Fruit fly (Drosophila melanogaster): ENCODE data around the gene Pli.

Gene Pli

DNA sequence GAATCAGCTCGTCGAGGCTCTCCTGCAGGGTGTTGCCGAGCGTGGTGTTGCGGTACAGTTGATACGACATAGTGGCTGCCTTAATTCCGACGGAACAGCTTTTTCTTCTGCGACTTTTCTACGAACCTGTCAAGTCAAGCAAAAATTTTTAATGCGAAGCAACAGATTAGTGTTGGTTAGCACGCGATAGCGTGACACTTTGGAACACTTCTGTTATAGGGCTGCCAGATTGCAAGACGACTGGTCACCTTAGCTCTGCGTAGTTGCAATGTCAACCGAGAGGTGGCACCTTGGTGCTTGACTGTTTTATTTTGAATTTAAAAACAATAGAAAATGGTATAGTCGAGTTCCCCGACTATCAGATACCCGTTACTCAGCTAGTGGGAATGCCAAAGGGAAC, 1.0 kb upstream of the Pli start, which contains the start of gene TfIIA-S:
Gene TfIIA-S, minus strand, starts transcription at position 175 of the 400 bp plus-strand sequence.
- TF ChIP-seq CG6791 (GFP tag; IDR thresholded peaks at IDR 0.05; ENCODE audit: partially characterized antibody) (no peak), scrt (GFP tag; optimal IDR thresholded peaks at IDR 0.05) (peak; percentile 98), al (GFP tag; IDR thresholded peaks at IDR 0.05) (no peak), nmo (GFP tag; optimal IDR thresholded peaks at IDR 0.05) (peak; percentile 60), Asciz (GFP tag; optimal IDR thresholded peaks at IDR 0.05) (peak; percentile 42), sim (GFP tag; IDR thresholded peaks at IDR 0.05) (no peak), Rx (GFP tag; IDR thresholded peaks at IDR 0.05) (no peak), CG2678 (tag; optimal IDR thresholded peaks at IDR 0.05) (no peak), CG9817 (tag; optimal IDR thresholded peaks at IDR 0.05) (peak; percentile 76), peb (GFP tag; IDR thresholded peaks at IDR 0.05) (no peak), CG13424 (tag; optimal IDR thresholded peaks at IDR 0.05) (peak; percentile 56), fd102C (GFP tag; optimal IDR thresholded peaks at IDR 0.05) (peak; percentile 18), CG18619 (GFP tag; optimal IDR thresholded peaks at IDR 0.05) (peak; percentile 70), tup (GFP tag; optimal IDR thresholded peaks at IDR 0.05) (peak; percentile 80), CG34224 (GFP tag; IDR thresholded peaks at IDR 0.05; ENCODE audit: partially characterized antibody) (no peak), CG30403 (GFP tag; optimal IDR thresholded peaks at IDR 0.05) (peak; percentile 80), Camta (GFP tag; optimal IDR thresholded peaks at IDR 0.05) (peak; percentile 72), Dp (GFP tag; optimal IDR thresholded peaks at IDR 0.05) (peak; percentile 85), pnt (GFP tag; optimal IDR thresholded peaks at IDR 0.05) (peak; percentile 75), lilli (GFP tag; optimal IDR thresholded peaks at IDR 0.05) (peak; percentile 89), Doc3 (GFP tag; IDR thresholded peaks at IDR 0.05; ENCODE audit: partially characterized antibody) (no peak), dysf (GFP tag; IDR thresholded peaks at IDR 0.05) (no peak), chn (GFP tag; optimal IDR thresholded peaks at IDR 0.05) (peak; percentile 84), CG11695 (GFP tag; IDR thresholded peaks at IDR 0.05) (no peak), btn (GFP tag; optimal IDR thresholded peaks at IDR 0.05) (peak; percentile 39), Hmr (GFP tag; optimal IDR thresholded peaks at IDR 0.05) (peak; percentile 91), CG9727 (GFP tag; optimal IDR thresholded peaks at IDR 0.05) (peak; percentile 54), CG11696 (GFP tag; IDR thresholded peaks at IDR 0.05) (no peak), seq (GFP tag; IDR thresholded peaks at IDR 0.05) (no peak), Dip3 (GFP tag; optimal IDR thresholded peaks at IDR 0.05) (peak; percentile 88), CG12155 (GFP tag; optimal IDR thresholded peaks at IDR 0.05) (peak; percentile 84), CG4617 (GFP tag; optimal IDR thresholded peaks at IDR 0.05; ENCODE audit: borderline replicate concordance) (peak; percentile 94), CG18262 (tag; optimal IDR thresholded peaks at IDR 0.05) (peak; percentile 15), mirr (GFP tag; optimal IDR thresholded peaks at IDR 0.05) (peak; percentile 75), CG16815 (GFP tag; optimal IDR thresholded peaks at IDR 0.05) (peak; percentile 64), CG12391 (tag; optimal IDR thresholded peaks at IDR 0.05) (peak; percentile 72), salm (tag; optimal IDR thresholded peaks at IDR 0.05) (no peak), row (GFP tag; IDR thresholded peaks at IDR 0.05) (no peak), CG12299 (tag; optimal IDR thresholded peaks at IDR 0.05) (no peak), caup (GFP tag; optimal IDR thresholded peaks at IDR 0.05; ENCODE audit: severe bottlenecking) (peak; percentile 89), trem (tag; optimal IDR thresholded peaks at IDR 0.05) (peak; percentile 88), p53 (GFP tag; optimal IDR thresholded peaks at IDR 0.05) (peak; percentile 94), fru (optimal IDR thresholded peaks at IDR 0.05) (no peak), CG6683 (GFP tag; optimal IDR thresholded peaks at IDR 0.05) (peak; percentile 60), cas (GFP tag; IDR thresholded peaks at IDR 0.05) (no peak), Meics (GFP tag; optimal IDR thresholded peaks at IDR 0.05) (peak; percentile 72), CG13775 (GFP tag; optimal IDR thresholded peaks at IDR 0.05) (peak; percentile 59), gfzf (GFP tag; optimal IDR thresholded peaks at IDR 0.05) (peak; percentile 67), Sry-δ (GFP tag; optimal IDR thresholded peaks at IDR 0.05) (peak; percentile 77), CG6272 (GFP tag; IDR thresholded peaks at IDR 0.05) (peak; percentile 53), ATbp (GFP tag; optimal IDR thresholded peaks at IDR 0.05) (peak; percentile 43)

All from whole organism, embryonic.